Worm (Caenorhabditis elegans): ENCODE results near the gene hst-3.1.
A peak's percentile ranks its signal among the peaks of the same experiment; 100 is the strongest.

hst-3.1 gene

DNA sequence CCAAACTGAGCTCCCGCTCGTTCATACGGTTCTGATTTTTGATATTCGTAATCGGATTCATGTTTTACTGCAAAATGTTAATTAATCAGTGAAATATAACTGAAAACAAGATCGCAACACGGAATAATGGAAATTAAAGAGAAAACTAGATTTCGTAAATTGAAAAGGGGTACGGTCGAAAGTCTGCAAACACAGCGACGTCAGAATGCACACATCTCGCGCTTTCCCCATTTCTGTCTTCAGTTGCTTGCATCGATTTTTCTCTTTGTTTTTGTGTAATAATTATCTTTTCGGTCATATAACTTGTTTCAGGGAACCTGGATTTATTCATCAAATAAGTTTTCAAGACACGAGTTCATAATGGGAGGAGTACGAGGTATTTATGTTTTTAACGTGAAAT, 27.8 kb upstream of the hst-3.1 start, which contains the start of the genes rbmx-2 and C30B5.2 (continued):
- peak; percentile 42 for TF ChIP-seq rnt-1 (tag; optimal IDR thresholded peaks at IDR 0.05)
- peak; percentile 47 for TF ChIP-seq swsn-7 (tag; optimal IDR thresholded peaks at IDR 0.05)
- TF ChIP-seq dsc-1 (tag; optimal IDR thresholded peaks at IDR 0.05) = no peak
- no peak for TF ChIP-seq C04F5.9 (tag; optimal IDR thresholded peaks at IDR 0.05)
- no peak for TF ChIP-seq nhr-90 (tag; optimal IDR thresholded peaks at IDR 0.05; ENCODE audit: poor library complexity)
- no peak for TF ChIP-seq pax-3 (tag; optimal IDR thresholded peaks at IDR 0.05)
- TF ChIP-seq zag-1 (tag; optimal IDR thresholded peaks at IDR 0.05) = no peak
- peak; percentile 13 for TF ChIP-seq skn-1 (tag; optimal IDR thresholded peaks at IDR 0.05)
- peak; percentile 6 for TF ChIP-seq lin-13 (GFP tag; optimal IDR thresholded peaks at IDR 0.05)
- no peak for TF ChIP-seq fkh-4 (tag; optimal IDR thresholded peaks at IDR 0.05; ENCODE audit: borderline replicate concordance)
- TF ChIP-seq unc-62 (GFP tag; optimal IDR thresholded peaks at IDR 0.05) = no peak
- no peak for TF ChIP-seq isw-1 (GFP tag; IDR thresholded peaks at IDR 0.05)
- peak in 2 of 3 experiments; percentile 31 to 36 for TF ChIP-seq ceh-82 (tag; optimal IDR thresholded peaks at IDR 0.05)
- no peak for TF ChIP-seq pag-3 (tag; optimal IDR thresholded peaks at IDR 0.05; ENCODE audit: borderline replicate concordance, insufficient read depth)
- no peak for TF ChIP-seq ceh-88 (GFP tag; IDR thresholded peaks at IDR 0.05)
- TF ChIP-seq blmp-1 (tag; optimal IDR thresholded peaks at IDR 0.05) = peak; percentile 51
- peak; percentile 65 to 68 for TF ChIP-seq efl-1 (optimal IDR thresholded peaks at IDR 0.05)
- peak; percentile 66 to 95 for TF ChIP-seq efl-1 (GFP tag; optimal IDR thresholded peaks at IDR 0.05 in 1 of 2)

DNA sequence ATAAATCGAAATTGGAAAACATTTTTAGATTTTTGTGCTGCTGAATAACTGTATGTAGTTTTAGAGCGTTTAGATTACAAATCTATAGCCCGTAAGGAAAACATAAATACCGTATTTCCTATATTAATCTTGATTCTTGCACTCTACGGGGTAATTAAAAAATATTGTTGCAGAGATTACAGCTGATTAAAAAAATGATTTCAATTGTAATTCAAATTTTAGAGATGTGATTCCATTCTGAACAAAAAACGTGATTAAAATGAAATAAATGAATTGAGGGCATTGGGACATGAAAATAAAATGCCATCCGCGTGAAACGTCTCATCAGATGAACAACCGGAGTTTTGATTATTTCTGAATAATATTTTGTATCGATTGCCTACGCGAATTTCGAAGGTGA, 23.4 kb upstream of the hst-3.1 start, which contains the start of gene cpb-2:
TSS of gene cpb-2 (plus strand) at position 301 of the 400 bp plus-strand sequence.
- TF ChIP-seq lir-3 (tag; optimal IDR thresholded peaks at IDR 0.05; ENCODE audit: poor library complexity) (no peak), rnt-1 (tag; optimal IDR thresholded peaks at IDR 0.05) (no peak), pqm-1 (tag; optimal IDR thresholded peaks at IDR 0.05) (no peak), nhr-20 (tag; optimal IDR thresholded peaks at IDR 0.05) (no peak), sox-4 (tag; optimal IDR thresholded peaks at IDR 0.05) (no peak), sup-37 (GFP tag; optimal IDR thresholded peaks at IDR 0.05) (no peak), nhr-85 (tag) (no peak), snu-23 (GFP tag; optimal IDR thresholded peaks at IDR 0.05) (no peak), lin-35 (GFP tag; optimal IDR thresholded peaks at IDR 0.05) (no peak), jun-1 (tag; optimal IDR thresholded peaks at IDR 0.05) (no peak), unc-62 (GFP tag; optimal IDR thresholded peaks at IDR 0.05) (no peak), lin-14 (GFP tag; optimal IDR thresholded peaks at IDR 0.05) (no peak), mef-2 (tag; optimal IDR thresholded peaks at IDR 0.05) (no peak), hlh-4 (tag; optimal IDR thresholded peaks at IDR 0.05) (no peak), ztf-4 (tag; optimal IDR thresholded peaks at IDR 0.05) (no peak)

DNA sequence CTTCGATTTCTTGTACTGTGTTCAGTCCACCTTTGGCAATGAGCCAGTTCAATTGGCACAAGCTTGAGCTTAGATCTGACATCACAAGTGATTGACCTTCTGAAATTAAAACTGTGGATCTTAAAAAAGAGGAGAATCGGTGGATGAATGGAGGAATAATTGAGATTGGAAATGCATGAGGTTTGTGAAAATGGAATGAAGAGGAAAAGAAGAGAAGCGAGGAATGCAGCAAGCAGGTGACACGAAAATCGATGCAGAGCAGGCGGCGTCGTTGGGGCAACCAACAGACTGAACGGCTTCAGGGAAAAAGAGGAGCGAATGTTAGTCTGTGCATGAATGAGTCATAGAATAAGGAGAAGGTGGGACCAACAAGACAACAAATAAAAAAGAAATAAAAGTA, 22.2 kb upstream of the hst-3.1 start, which contains the start of gene fkh-8:
TSS of gene fkh-8 (minus strand) at position 101 of the 400 bp plus-strand sequence.
- TF ChIP-seq efl-1 (optimal IDR thresholded peaks at IDR 0.05) (no peak), efl-1 (GFP tag; optimal IDR thresholded peaks at IDR 0.05 in 1 of 2) (peak in 1 of 2 experiments; percentile 36), snpc-4 (tag; optimal IDR thresholded peaks at IDR 0.05) (no peak), lin-14 (GFP tag; optimal IDR thresholded peaks at IDR 0.05) (peak; percentile 4)

DNA sequence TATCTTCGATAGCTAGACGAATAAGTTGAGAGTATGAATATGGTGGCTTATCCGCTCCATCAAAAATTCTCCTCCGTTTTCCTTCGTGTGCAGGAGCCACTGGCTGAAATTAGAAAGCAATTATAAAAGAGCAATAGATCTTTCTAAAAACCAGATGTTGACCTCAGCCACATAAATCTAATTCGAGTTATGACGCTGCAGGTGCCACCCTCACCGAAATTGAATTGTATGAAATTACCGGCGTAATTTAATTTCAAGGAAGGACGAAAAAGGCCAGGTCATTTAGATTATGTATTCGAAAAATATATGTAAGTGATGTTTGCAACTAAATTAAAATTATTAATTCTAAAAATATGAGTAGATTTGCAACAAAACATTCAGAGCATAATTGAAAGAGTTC, 21.7 kb upstream of the hst-3.1 start:
- no peak for TF ChIP-seq ztf-11 (tag; optimal IDR thresholded peaks at IDR 0.05)
- TF ChIP-seq ceh-63 (GFP tag; optimal IDR thresholded peaks at IDR 0.05) = no peak
- no peak for TF ChIP-seq lin-39 (tag; optimal IDR thresholded peaks at IDR 0.05)
- no peak for TF ChIP-seq irx-1 (tag; optimal IDR thresholded peaks at IDR 0.05)
- no peak for TF ChIP-seq grh-1 (GFP tag; IDR thresholded peaks at IDR 0.05)
- peak; percentile 17 for TF ChIP-seq nhr-47 (tag; optimal IDR thresholded peaks at IDR 0.05)
- no peak for TF ChIP-seq jun-1 (tag; optimal IDR thresholded peaks at IDR 0.05)
- TF ChIP-seq efl-3 (GFP tag; optimal IDR thresholded peaks at IDR 0.05) = no peak
- TF ChIP-seq nhr-71 (tag; optimal IDR thresholded peaks at IDR 0.05) = peak; percentile 1
- no peak for TF ChIP-seq dsc-1 (tag; optimal IDR thresholded peaks at IDR 0.05)
- TF ChIP-seq aly-2 (tag; optimal IDR thresholded peaks at IDR 0.05) = no peak

Measured in whole organism, L1 larva.